Worm (Caenorhabditis elegans) whole organism, late embryonic: ENCODE results near the gene dod-21.

Source experiments
- K02D7.2 ChIP-seq: sonication (generic microtip); optimal IDR thresholded peaks from 2 replicates; lab custom pipeline; 2017; ENCODE audit warnings: mild to moderate bottlenecking, missing genetic modification characterization, missing compliant biosample characterization
- ahr-1 ChIP-seq: sonication (generic microtip); optimal IDR thresholded peaks from 2 replicates; lab custom pipeline; 2016; ENCODE audit warnings: missing genetic modification characterization, missing compliant biosample characterization
- ceh-14 ChIP-seq: sonication (generic microtip); optimal IDR thresholded peaks from 2 replicates; lab custom pipeline; 2016; ENCODE audit warnings: missing genotype, missing genetic modification characterization, missing compliant biosample characterization
- ceh-2 ChIP-seq: sonication (generic microtip); optimal IDR thresholded peaks from 2 replicates; lab custom pipeline; 2016; ENCODE audit warnings: missing genotype, missing genetic modification characterization, missing compliant biosample characterization
- ceh-24 ChIP-seq: sonication (generic microtip); optimal IDR thresholded peaks from 2 replicates; lab custom pipeline; 2016; ENCODE audit warnings: mild to moderate bottlenecking, missing genetic modification characterization, missing compliant biosample characterization
- ceh-30 ChIP-seq: fragments of 150-350 bp; optimal IDR thresholded peaks from 2 replicates; lab custom pipeline; 2014; ENCODE audit warnings: missing biosample characterization, missing genetic modification characterization
- ceh-6 ChIP-seq: fragments of 200-800 bp; sonication (Bioruptor generic); optimal IDR thresholded peaks from 2 replicates; lab custom pipeline; 2018; ENCODE audit warnings: mild to moderate bottlenecking, missing genetic modification characterization, missing compliant biosample characterization
- che-1 ChIP-seq: sonication (generic microtip); optimal IDR thresholded peaks from 2 replicates; lab custom pipeline; 2016; ENCODE audit warnings: mild to moderate bottlenecking, missing genetic modification characterization, missing compliant biosample characterization
- dve-1 ChIP-seq: sonication (generic microtip); optimal IDR thresholded peaks from 2 replicates; lab custom pipeline; 2017; ENCODE audit warnings: antibody characterized with exemption, mild to moderate bottlenecking, missing genetic modification characterization, missing compliant biosample characterization
- elt-2 ChIP-seq: sonication (generic microtip); optimal IDR thresholded peaks from 2 replicates; lab custom pipeline; 2016; ENCODE audit warnings: missing genetic modification reagents, missing genetic modification characterization, missing compliant biosample characterization
- gmeb-2 ChIP-seq: sonication (generic microtip); optimal IDR thresholded peaks from 2 replicates; lab custom pipeline; 2016; ENCODE audit warnings: missing genetic modification characterization, inconsistent platforms, missing compliant biosample characterization
- hlh-13 ChIP-seq: fragments of 200-800 bp; sonication (Bioruptor generic); optimal IDR thresholded peaks from 2 replicates; lab custom pipeline; 2018; ENCODE audit warnings: mild to moderate bottlenecking, missing genetic modification characterization, missing compliant biosample characterization
- lim-6 ChIP-seq: sonication (generic microtip); optimal IDR thresholded peaks from 2 replicates; lab custom pipeline; 2016; ENCODE audit warnings: missing genetic modification characterization, missing compliant biosample characterization
- madf-2 ChIP-seq: sonication (generic microtip); optimal IDR thresholded peaks from 2 replicates; lab custom pipeline; 2017; ENCODE audit warnings: missing genetic modification characterization, missing compliant biosample characterization
- mec-3 ChIP-seq: sonication (generic microtip); optimal IDR thresholded peaks from 2 replicates; lab custom pipeline; 2016; ENCODE audit warnings: borderline replicate concordance, missing genetic modification characterization, missing compliant biosample characterization
- nfya-1 ChIP-seq: sonication (generic microtip); optimal IDR thresholded peaks from 2 replicates; lab custom pipeline; 2017; ENCODE audit warnings: missing genetic modification characterization, mild to moderate bottlenecking, missing compliant biosample characterization, antibody characterized with exemption, moderate library complexity
- nhr-11 ChIP-seq: fragments of 150-350 bp; optimal IDR thresholded peaks from 2 replicates; lab custom pipeline; 2014; ENCODE audit warnings: missing biosample characterization, missing genetic modification characterization
- nhr-232 ChIP-seq: sonication (generic microtip); optimal IDR thresholded peaks from 2 replicates; lab custom pipeline; 2016; ENCODE audit warnings: missing genetic modification characterization, missing compliant biosample characterization
- npax-4 ChIP-seq: sonication (generic microtip); optimal IDR thresholded peaks from 2 replicates; lab custom pipeline; 2016; ENCODE audit warnings: missing genetic modification characterization, missing compliant biosample characterization
- pag-3 ChIP-seq: sonication (generic microtip); optimal IDR thresholded peaks from 2 replicates; lab custom pipeline; 2016; ENCODE audit warnings: missing compliant biosample characterization, missing genetic modification characterization, borderline replicate concordance
- pax-1 ChIP-seq: fragments of 150-350 bp; optimal IDR thresholded peaks from 2 replicates; lab custom pipeline; 2014; ENCODE audit warnings: missing biosample characterization, missing genetic modification characterization
- pha-2 ChIP-seq: sonication (generic microtip); optimal IDR thresholded peaks from 2 replicates; lab custom pipeline; 2017; ENCODE audit warnings: mild to moderate bottlenecking, missing genetic modification characterization, missing compliant biosample characterization
- pha-4 ChIP-seq: fragments of 150-350 bp; optimal IDR thresholded peaks from 2 replicates; lab custom pipeline; 2018; ENCODE audit warnings: missing biosample characterization, missing genetic modification reagents, missing genetic modification characterization
- pqm-1 ChIP-seq: sonication (generic microtip); optimal IDR thresholded peaks from 2 replicates; lab custom pipeline; 2016; ENCODE audit warnings: missing genetic modification characterization, missing compliant biosample characterization
- ref-2 ChIP-seq: sonication (generic microtip); optimal IDR thresholded peaks from 2 replicates; lab custom pipeline; 2016; ENCODE audit warnings: missing genetic modification characterization, missing compliant biosample characterization
- sox-2 ChIP-seq: fragments of 200-800 bp; sonication (Bioruptor generic); IDR thresholded peaks from 2 replicates; pipeline ENCODE4 v1.3.6; 2022; ENCODE audit warnings: missing genetic modification reagents, missing genetic modification characterization, missing compliant biosample characterization
- sox-4 ChIP-seq: sonication (generic microtip); optimal IDR thresholded peaks from 2 replicates; lab custom pipeline; 2017; ENCODE audit warnings: mild to moderate bottlenecking, missing genetic modification characterization, inconsistent platforms, missing compliant biosample characterization
- syd-9 ChIP-seq: sonication (generic microtip); optimal IDR thresholded peaks from 2 replicates; lab custom pipeline; 2016; ENCODE audit warnings: mild to moderate bottlenecking, missing genetic modification characterization, moderate library complexity, missing compliant biosample characterization
- tbx-7 ChIP-seq: sonication (generic microtip); optimal IDR thresholded peaks from 2 replicates; lab custom pipeline; 2016; ENCODE audit warnings: missing genotype, missing genetic modification characterization, missing compliant biosample characterization
- ttx-3 ChIP-seq: sonication (generic microtip); optimal IDR thresholded peaks from 2 replicates; lab custom pipeline; 2016; ENCODE audit warnings: missing genetic modification reagents, missing genetic modification characterization, missing compliant biosample characterization
- unc-42 ChIP-seq: sonication (generic microtip); optimal IDR thresholded peaks from 2 replicates; lab custom pipeline; 2016; ENCODE audit warnings: missing genotype, missing genetic modification characterization, missing compliant biosample characterization
- unc-55 ChIP-seq: sonication (generic microtip); optimal IDR thresholded peaks from 2 replicates; lab custom pipeline; 2017; ENCODE audit warnings: missing biosample characterization, missing genetic modification reagents, missing genetic modification characterization
- unc-86 ChIP-seq: sonication (generic microtip); optimal IDR thresholded peaks from 2 replicates; lab custom pipeline; 2016; ENCODE audit warnings: missing genetic modification characterization, missing compliant biosample characterization
- zip-5 ChIP-seq: sonication (generic microtip); optimal IDR thresholded peaks from 2 replicates; lab custom pipeline; 2016; ENCODE audit warnings: missing genetic modification characterization, missing compliant biosample characterization

dod-21 gene

ce11 chrIV:12936221-12936776 is at the start of gene dod-21, which contains the start of gene cld-1:
dod-21 (plus strand) TSS chrIV:12936738.
cld-1 (minus strand) TSS chrIV:12936271.
- TF ChIP-seq ceh-2 (tag; lab: Kevin White, UChicago) (no peak), elt-2 (tag; lab: Kevin White, UChicago) (peak; percentile 70)

- TF ChIP-seq elt-2 (tag; lab: Kevin White, UChicago) (peak; percentile 4), ceh-6 (GFP tag; lab: Kevin White, UChicago) (no peak)
Observed at ce11 chrIV:12890445-12890844, 46.1 kb upstream of the dod-21 start, which contains the start of gene K08D8.6. K08D8.6 (minus strand) TSS chrIV:12890508.

ce11 chrIV:12891080-12891479 is 45.5 kb upstream of the dod-21 start:
- no peak for TF ChIP-seq pha-2 (tag; lab: Kevin White, UChicago)
- no peak for TF ChIP-seq pax-1 (tag; lab: Kevin White, UChicago)
- TF ChIP-seq mec-3 (tag; lab: Kevin White, UChicago): no peak
- no peak for TF ChIP-seq ref-2 (tag; lab: Kevin White, UChicago)
- no peak for TF ChIP-seq madf-2 (tag; lab: Kevin White, UChicago)
- TF ChIP-seq ceh-30 (tag; lab: Kevin White, UChicago): no peak
- no peak for TF ChIP-seq ceh-2 (tag; lab: Kevin White, UChicago)
- no peak for TF ChIP-seq npax-4 (tag; lab: Kevin White, UChicago)
- TF ChIP-seq, all 69 proteins: peak for 0

- TF ChIP-seq unc-42: no peak
- TF ChIP-seq che-1 (tag; lab: Kevin White, UChicago): no peak
- TF ChIP-seq hlh-13 (GFP tag; lab: Kevin White, UChicago): no peak
- TF ChIP-seq pqm-1 (tag; lab: Kevin White, UChicago): no peak
- TF ChIP-seq elt-2 (tag; lab: Kevin White, UChicago): no peak
- no peak for TF ChIP-seq K02D7.2 (tag; lab: Kevin White, UChicago)
- no peak for TF ChIP-seq pha-4 (tag; lab: Kevin White, UChicago)
- TF ChIP-seq ceh-14: no peak
- no peak for TF ChIP-seq syd-9 (tag; lab: Kevin White, UChicago)
- no peak for TF ChIP-seq nhr-11 (tag; lab: Kevin White, UChicago)
- TF ChIP-seq dve-1 (tag; lab: Kevin White, UChicago): no peak
- TF ChIP-seq zip-5 (tag; lab: Kevin White, UChicago): no peak
- TF ChIP-seq, all 69 proteins: peak for 0
Observed at ce11 chrIV:12892194-12892593, 44.3 kb upstream of the dod-21 start, which contains the start of gene K08D8.1. K08D8.1 (plus strand) TSS chrIV:12892494.

DNA sequence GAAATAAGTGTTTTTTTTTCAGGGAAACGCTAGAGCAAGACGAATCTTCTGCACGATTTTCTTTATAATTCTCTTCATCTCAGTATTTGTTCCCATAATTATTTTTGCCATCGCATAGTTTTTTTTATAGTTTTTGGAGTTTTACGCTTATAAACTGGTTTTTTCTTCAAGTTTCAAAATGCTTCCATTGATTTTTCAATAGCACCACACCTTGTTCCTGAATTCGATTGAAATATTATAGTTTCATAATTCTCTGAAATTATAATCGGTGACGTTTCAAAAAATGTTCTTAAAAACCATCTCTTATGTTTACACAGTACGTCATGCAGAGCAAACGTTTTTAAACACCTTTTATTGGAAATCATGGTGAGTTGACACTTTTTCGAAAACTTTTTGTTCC is 43.4 kb upstream of the dod-21 start, which contains the start of gene K08D8.12:
Gene K08D8.12 (plus strand): TSS at position 301 of the 400 bp plus-strand sequence.
- TF ChIP-seq tbx-7 (no peak), unc-86 (tag; lab: Kevin White, UChicago) (no peak), ahr-1 (tag; lab: Kevin White, UChicago) (no peak), nfya-1 (tag; lab: Kevin White, UChicago) (no peak), ttx-3 (tag; lab: Kevin White, UChicago) (no peak), pag-3 (tag; lab: Kevin White, UChicago) (no peak), ceh-14 (no peak), che-1 (tag; lab: Kevin White, UChicago) (no peak), ceh-24 (tag; lab: Kevin White, UChicago) (no peak), pha-2 (tag; lab: Kevin White, UChicago) (no peak), lim-6 (tag; lab: Kevin White, UChicago) (no peak), nhr-11 (tag; lab: Kevin White, UChicago) (no peak), dve-1 (tag; lab: Kevin White, UChicago) (no peak), pqm-1 (tag; lab: Kevin White, UChicago) (no peak), gmeb-2 (tag; lab: Kevin White, UChicago) (no peak)

- TF ChIP-seq sox-2 (GFP tag; lab: Robert Waterston, UW) (no peak), unc-55 (GFP tag; lab: Kevin White, UChicago) (no peak), nhr-232 (tag; lab: Kevin White, UChicago) (no peak), pax-1 (tag; lab: Kevin White, UChicago) (no peak), K02D7.2 (tag; lab: Kevin White, UChicago) (no peak), sox-4 (tag; lab: Kevin White, UChicago) (no peak)
Observed at ce11 chrIV:12894996-12895395, 41.5 kb upstream of the dod-21 start, which contains the start of gene K08D8.11. K08D8.11 (plus strand) TSS chrIV:12895296.
